Comparison of ENCODE assay signal across 3 worm cellular contexts in the genomic region with DNA sequence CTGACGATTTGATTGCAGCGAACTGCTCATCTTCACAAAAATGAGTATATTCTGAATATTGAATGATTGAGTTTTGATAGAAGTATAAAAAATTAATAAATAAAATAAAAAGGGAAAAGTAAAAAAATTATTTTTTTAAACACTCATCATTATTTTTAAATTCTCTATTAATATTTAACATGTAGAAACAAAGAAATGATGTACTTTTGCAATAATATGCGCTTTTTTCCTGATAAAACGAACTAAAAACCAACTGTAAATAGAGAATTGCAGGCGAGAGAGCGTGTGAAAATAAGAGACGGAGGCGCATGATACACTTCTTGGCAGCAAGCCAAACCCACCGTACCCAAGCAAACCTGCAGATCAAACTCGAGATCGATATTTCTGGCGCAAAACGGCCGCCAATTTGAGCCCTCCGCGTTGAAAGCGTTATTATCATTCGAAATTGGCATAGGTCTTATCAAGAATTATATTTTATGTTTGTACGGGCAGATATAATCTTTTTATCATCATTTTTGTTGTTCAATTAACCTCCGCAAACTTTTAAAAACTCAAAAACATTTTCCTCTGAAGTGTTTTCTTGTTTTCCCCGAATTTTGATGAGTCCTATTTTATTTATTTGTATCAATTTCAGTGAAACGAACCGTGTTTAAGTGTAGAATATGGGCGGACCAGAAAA.
TF ChIP-seq lines count a peak whose summit lies in the region.

A gene (minus strand): TSS at position 51 of the 679 bp plus-strand sequence.
A gene (plus strand): TSS at position 629 of the 679 bp plus-strand sequence.

TF ChIP-seq in whole organism, L1 larva, 84 proteins besides CTCF, POLR2A, EP300 and RAD21 (continued from another document and continues in another):
- TF ChIP-seq isw-1 (GFP tag; IDR thresholded peaks at IDR 0.05; lab: Robert Waterston, UW) (peak; percentile 80), snu-23 (GFP tag; optimal IDR thresholded peaks at IDR 0.05; lab: Kevin White, UChicago) (peak; percentile 93), jun-1 (tag; optimal IDR thresholded peaks at IDR 0.05; lab: Kevin White, UChicago) (peak; percentile 86), C04F5.9 (tag; optimal IDR thresholded peaks at IDR 0.05; lab: Kevin White, UChicago) (peak; percentile 37), ceh-63 (GFP tag; optimal IDR thresholded peaks at IDR 0.05; lab: Kevin White, UChicago) (no peak), swsn-7 (tag; optimal IDR thresholded peaks at IDR 0.05; lab: Kevin White, UChicago) (peak; percentile 90), rnt-1 (tag; optimal IDR thresholded peaks at IDR 0.05; lab: Kevin White, UChicago) (peak; percentile 92), egl-27 (tag; optimal IDR thresholded peaks at IDR 0.05; lab: Kevin White, UChicago) (no peak), mef-2 (tag; optimal IDR thresholded peaks at IDR 0.05; lab: Kevin White, UChicago) (peak; percentile 79), nhr-90 (tag; optimal IDR thresholded peaks at IDR 0.05; lab: Kevin White, UChicago; ENCODE audit: poor library complexity) (peak; percentile 85), efl-3 (GFP tag; optimal IDR thresholded peaks at IDR 0.05; lab: Kevin White, UChicago) (no peak), elt-2 (tag; optimal IDR thresholded peaks at IDR 0.05; lab: Kevin White, UChicago) (peak; percentile 97), lin-39 (tag; optimal IDR thresholded peaks at IDR 0.05; lab: Kevin White, UChicago) (peak; percentile 45), nhr-47 (tag; optimal IDR thresholded peaks at IDR 0.05; lab: Kevin White, UChicago) (peak; percentile 90), fos-1 (tag; optimal IDR thresholded peaks at IDR 0.05; lab: Kevin White, UChicago) (peak; percentile 77), lin-14 (GFP tag; optimal IDR thresholded peaks at IDR 0.05; lab: Kevin White, UChicago) (peak; percentile 94), nhr-20 (tag; optimal IDR thresholded peaks at IDR 0.05; lab: Kevin White, UChicago) (peak; percentile 93), nhr-12 (tag; optimal IDR thresholded peaks at IDR 0.05; lab: Kevin White, UChicago) (no peak), ceh-88 (GFP tag; IDR thresholded peaks at IDR 0.05; lab: Robert Waterston, UW) (peak; percentile 69; the same call in 1 of the 2 replicates), lin-15B (tag; optimal IDR thresholded peaks at IDR 0.05; lab: Kevin White, UChicago) (peak; percentile 61), blmp-1 (tag; optimal IDR thresholded peaks at IDR 0.05; lab: Kevin White, UChicago) (peak; percentile 69), nhr-28 (tag; optimal IDR thresholded peaks at IDR 0.05; lab: Kevin White, UChicago) (no peak), sptf-1 (tag; optimal IDR thresholded peaks at IDR 0.05; lab: Kevin White, UChicago) (no peak), ets-5 (GFP tag; IDR thresholded peaks at IDR 0.05; lab: Robert Waterston, UW) (no peak), nhr-76 (tag; optimal IDR thresholded peaks at IDR 0.05; lab: Kevin White, UChicago) (no peak), efl-1 (optimal IDR thresholded peaks at IDR 0.05; lab: Kevin White, UChicago) (peak; percentile 83 to 84), efl-1 (GFP tag; optimal IDR thresholded peaks at IDR 0.05 in 1 of 2; lab: Kevin White, UChicago) (peak; percentile 69 to 97), tbx-2 (tag; optimal IDR thresholded peaks at IDR 0.05; lab: Kevin White, UChicago) (peak; percentile 87), ztf-4 (tag; optimal IDR thresholded peaks at IDR 0.05; lab: Kevin White, UChicago) (peak; percentile 76), pax-3 (tag; optimal IDR thresholded peaks at IDR 0.05; lab: Kevin White, UChicago) (peak; percentile 82), lsy-2 (tag; optimal IDR thresholded peaks at IDR 0.05; lab: Kevin White, UChicago) (peak; percentile 99), egl-13 (tag; optimal IDR thresholded peaks at IDR 0.05; lab: Kevin White, UChicago) (peak; percentile 82), hlh-17 (GFP tag; optimal IDR thresholded peaks at IDR 0.05; lab: Kevin White, UChicago; ENCODE audit: borderline replicate concordance) (no peak), ceh-90 (tag; optimal IDR thresholded peaks at IDR 0.05; lab: Kevin White, UChicago) (no peak), unc-130 (tag; optimal IDR thresholded peaks at IDR 0.05; lab: Kevin White, UChicago) (peak; percentile 81), zag-1 (tag; optimal IDR thresholded peaks at IDR 0.05; lab: Kevin White, UChicago) (no peak), unc-30 (tag; optimal IDR thresholded peaks at IDR 0.05; lab: Kevin White, UChicago) (no peak), unc-98 (GFP tag; IDR thresholded peaks at IDR 0.05; lab: Robert Waterston, UW) (no peak), irx-1 (tag; optimal IDR thresholded peaks at IDR 0.05; lab: Kevin White, UChicago) (peak; percentile 57), F16B12.6 (tag; optimal IDR thresholded peaks at IDR 0.05; lab: Kevin White, UChicago) (peak; percentile 34), mep-1 (tag; optimal IDR thresholded peaks at IDR 0.05; lab: Kevin White, UChicago) (peak; percentile 93)

TF ChIP-seq in whole organism, L3 larva, 47 proteins besides CTCF, POLR2A, EP300 and RAD21 (continued from another document):
- TF ChIP-seq snpc-4 (tag; optimal IDR thresholded peaks at IDR 0.05; lab: Kevin White, UChicago), result peak; percentile 92
- TF ChIP-seq ceh-16 (tag; optimal IDR thresholded peaks at IDR 0.05; lab: Kevin White, UChicago), result peak; percentile 70
- TF ChIP-seq ceh-9 (tag; optimal IDR thresholded peaks at IDR 0.05; lab: Kevin White, UChicago), result no peak
- no peak for TF ChIP-seq zag-1 (tag; optimal IDR thresholded peaks at IDR 0.05; lab: Kevin White, UChicago)
- peak; percentile 7 for TF ChIP-seq mdl-1 (tag; optimal IDR thresholded peaks at IDR 0.05; lab: Kevin White, UChicago)
- TF ChIP-seq nfya-1 (tag; optimal IDR thresholded peaks at IDR 0.05; lab: Kevin White, UChicago; ENCODE audit: insufficient read depth), result peak; percentile 95
- no peak for TF ChIP-seq ztf-11 (tag; optimal IDR thresholded peaks at IDR 0.05; lab: Kevin White, UChicago)
- peak; percentile 83 for TF ChIP-seq nhr-23 (tag; optimal IDR thresholded peaks at IDR 0.05; lab: Kevin White, UChicago)
- TF ChIP-seq tbx-2 (tag; optimal IDR thresholded peaks at IDR 0.05; lab: Kevin White, UChicago), result peak; percentile 66
- TF ChIP-seq elt-3 (tag; optimal IDR thresholded peaks at IDR 0.05; lab: Kevin White, UChicago), result no peak
- no peak for TF ChIP-seq nhr-76 (tag; optimal IDR thresholded peaks at IDR 0.05; lab: Kevin White, UChicago)
- peak; percentile 90 for TF ChIP-seq nhr-25 (tag; optimal IDR thresholded peaks at IDR 0.05; lab: Kevin White, UChicago)
- no peak for TF ChIP-seq nhr-28 (tag; optimal IDR thresholded peaks at IDR 0.05; lab: Kevin White, UChicago)
- no peak for TF ChIP-seq mml-1 (tag; optimal IDR thresholded peaks at IDR 0.05; lab: Kevin White, UChicago)
- peak; percentile 90 for TF ChIP-seq ZK546.5 (tag; optimal IDR thresholded peaks at IDR 0.05; lab: Kevin White, UChicago)
- TF ChIP-seq sea-2 (GFP tag; optimal IDR thresholded peaks at IDR 0.05; lab: Kevin White, UChicago), result no peak
- TF ChIP-seq elt-1 (tag; optimal IDR thresholded peaks at IDR 0.05; lab: Kevin White, UChicago), result peak; percentile 36
- peak; percentile 61 for TF ChIP-seq egl-5 (tag; optimal IDR thresholded peaks at IDR 0.05; lab: Kevin White, UChicago)
- TF ChIP-seq hmg-11 (tag; optimal IDR thresholded peaks at IDR 0.05; lab: Kevin White, UChicago), result peak; percentile 82
- TF ChIP-seq aly-2 (tag; optimal IDR thresholded peaks at IDR 0.05; lab: Kevin White, UChicago), result no peak
- TF ChIP-seq nhr-237 (tag; optimal IDR thresholded peaks at IDR 0.05; lab: Kevin White, UChicago), result no peak
- TF ChIP-seq skn-1 (tag; optimal IDR thresholded peaks at IDR 0.05; lab: Kevin White, UChicago), result peak; percentile 39
- TF ChIP-seq fos-1 (tag; optimal IDR thresholded peaks at IDR 0.05; lab: Kevin White, UChicago), result no peak
- no peak for TF ChIP-seq nhr-12 (tag; optimal IDR thresholded peaks at IDR 0.05; lab: Kevin White, UChicago)
- TF ChIP-seq lsy-12 (tag; optimal IDR thresholded peaks at IDR 0.05; lab: Kevin White, UChicago), result peak; percentile 95
- TF ChIP-seq ztf-4 (tag; optimal IDR thresholded peaks at IDR 0.05; lab: Kevin White, UChicago), result peak; percentile 58
- TF ChIP-seq lin-39 (tag; optimal IDR thresholded peaks at IDR 0.05; lab: Kevin White, UChicago), result peak; percentile 94
- TF ChIP-seq lin-15B (tag; optimal IDR thresholded peaks at IDR 0.05; lab: Kevin White, UChicago), result peak; percentile 86
- TF ChIP-seq nhr-43 (tag; optimal IDR thresholded peaks at IDR 0.05; lab: Kevin White, UChicago; ENCODE audit: poor library complexity, severe bottlenecking), result peak; percentile 89
- TF ChIP-seq nhr-77 (tag; optimal IDR thresholded peaks at IDR 0.05; lab: Kevin White, UChicago), result no peak

TF ChIP-seq in whole organism, young adult, 124 proteins besides CTCF, POLR2A, EP300 and RAD21 (continued from another document and continues in another):
- TF ChIP-seq tbx-9 (tag; optimal IDR thresholded peaks at IDR 0.05; lab: Kevin White, UChicago; ENCODE audit: borderline replicate concordance), result no peak
- peak; percentile 81; the same call in 1 of the 2 replicates for TF ChIP-seq madf-3 (GFP tag; IDR thresholded peaks at IDR 0.05; lab: Robert Waterston, UW)
- no peak for TF ChIP-seq nhr-27 (tag; optimal IDR thresholded peaks at IDR 0.05; lab: Kevin White, UChicago)
- peak; percentile 83 for TF ChIP-seq madf-6 (GFP tag; IDR thresholded peaks at IDR 0.05; lab: Robert Waterston, UW)
- no peak for TF ChIP-seq lag-1 (GFP tag; IDR thresholded peaks at IDR 0.05; lab: Robert Waterston, UW)
- no peak for TF ChIP-seq ztf-3 (GFP tag; optimal IDR thresholded peaks at IDR 0.05; lab: Kevin White, UChicago)
- no peak for TF ChIP-seq hlh-26 (GFP tag; conservative IDR thresholded peaks at IDR 0.05; lab: Robert Waterston, UW)
- TF ChIP-seq lsy-27 (tag; optimal IDR thresholded peaks at IDR 0.05; lab: Kevin White, UChicago; ENCODE audit: borderline replicate concordance, insufficient read depth), result peak; percentile 1
- no peak for TF ChIP-seq snpc-1.3 (tag; optimal IDR thresholded peaks at IDR 0.05; lab: Kevin White, UChicago; ENCODE audit: insufficient read depth)
- no peak for TF ChIP-seq nfya-1 (tag; optimal IDR thresholded peaks at IDR 0.05; lab: Kevin White, UChicago; ENCODE audit: borderline replicate concordance, insufficient read depth)
- TF ChIP-seq lir-1 (GFP tag; conservative IDR thresholded peaks at IDR 0.05; lab: Robert Waterston, UW), result peak; percentile 66; the same call in 1 of the 2 replicates
- peak; percentile 13 for TF ChIP-seq F22D6.2 (tag; optimal IDR thresholded peaks at IDR 0.05; lab: Kevin White, UChicago)
- TF ChIP-seq dpff-1 (tag; optimal IDR thresholded peaks at IDR 0.05; lab: Kevin White, UChicago), result no peak
- peak; percentile 83 for TF ChIP-seq atf-7 (tag; optimal IDR thresholded peaks at IDR 0.05; lab: Kevin White, UChicago)
- peak; percentile 84 for TF ChIP-seq ZK185.1 (tag; optimal IDR thresholded peaks at IDR 0.05; lab: Kevin White, UChicago; ENCODE audit: poor library complexity, severe bottlenecking)
- TF ChIP-seq F23B12.7 (tag; optimal IDR thresholded peaks at IDR 0.05; lab: Kevin White, UChicago; ENCODE audit: insufficient read depth), result peak; percentile 82
- no peak for TF ChIP-seq T26A5.8 (tag; optimal IDR thresholded peaks at IDR 0.05; lab: Kevin White, UChicago)
- TF ChIP-seq rcor-1 (GFP tag; IDR thresholded peaks at IDR 0.05; lab: Robert Waterston, UW), result peak; percentile 75
- TF ChIP-seq fkh-3 (tag; optimal IDR thresholded peaks at IDR 0.05; lab: Kevin White, UChicago), result no peak
- no peak for TF ChIP-seq nhr-120 (GFP tag; IDR thresholded peaks at IDR 0.05; lab: Robert Waterston, UW)
- no peak for TF ChIP-seq sdz-38 (tag; optimal IDR thresholded peaks at IDR 0.05; lab: Kevin White, UChicago)
- TF ChIP-seq hsf-1 (GFP tag; IDR thresholded peaks at IDR 0.05; lab: Robert Waterston, UW), result peak; percentile 59; the same call in 1 of the 2 replicates
- no peak for TF ChIP-seq akir-1 (GFP tag; optimal IDR thresholded peaks at IDR 0.05; lab: Kevin White, UChicago)
- peak; percentile 91 for TF ChIP-seq tlf-1 (GFP tag; optimal IDR thresholded peaks at IDR 0.05; lab: Kevin White, UChicago)
- TF ChIP-seq ceh-100 (GFP tag; IDR thresholded peaks at IDR 0.05; lab: Robert Waterston, UW), result peak; percentile 54; the same call in 1 of the 2 replicates
- no peak for TF ChIP-seq snpc-1.1 (tag; optimal IDR thresholded peaks at IDR 0.05; lab: Kevin White, UChicago; ENCODE audit: insufficient read depth)
- TF ChIP-seq hlh-12 (tag; optimal IDR thresholded peaks at IDR 0.05; lab: Kevin White, UChicago), result no peak
- peak; percentile 87 for TF ChIP-seq B0336.3 (GFP tag; IDR thresholded peaks at IDR 0.05; lab: Robert Waterston, UW)
- TF ChIP-seq xnd-1 (tag; optimal IDR thresholded peaks at IDR 0.05; lab: Kevin White, UChicago), result peak; percentile 24
- peak; percentile 77 for TF ChIP-seq cebp-1 (GFP tag; IDR thresholded peaks at IDR 0.05; lab: Robert Waterston, UW)
- TF ChIP-seq cebp-1 (tag; optimal IDR thresholded peaks at IDR 0.05; lab: Kevin White, UChicago), result peak; percentile 86
- TF ChIP-seq unc-62 (GFP tag; optimal IDR thresholded peaks at IDR 0.05; lab: Kevin White, UChicago), result peak; percentile 63
- peak; percentile 33 for TF ChIP-seq pha-4 (tag; optimal IDR thresholded peaks at IDR 0.05; lab: Kevin White, UChicago)
- TF ChIP-seq ekl-4 (GFP tag; IDR thresholded peaks at IDR 0.05; lab: Robert Waterston, UW), result peak; percentile 66; the same call in 1 of the 2 replicates
- 0 out of 2 replicates have a peak, but pooled peaks have one; percentile 51 for TF ChIP-seq B0019.2 (GFP tag; conservative IDR thresholded peaks at IDR 0.05; lab: Robert Waterston, UW)
- no peak for TF ChIP-seq ceh-79 (tag; optimal IDR thresholded peaks at IDR 0.05; lab: Kevin White, UChicago)
- TF ChIP-seq Y79H2A.3 (GFP tag; conservative IDR thresholded peaks at IDR 0.05; lab: Robert Waterston, UW), result 0 out of 2 replicates have a peak, but pooled peaks have one; percentile 33
- peak; percentile 70 for TF ChIP-seq tbp1 (GFP tag; optimal IDR thresholded peaks at IDR 0.05; lab: Kevin White, UChicago)
- peak; percentile 97 for TF ChIP-seq dox-1 (GFP tag; IDR thresholded peaks at IDR 0.05; lab: Robert Waterston, UW)
- TF ChIP-seq bed-1 (GFP tag; IDR thresholded peaks at IDR 0.05; lab: Robert Waterston, UW), result no peak
- peak; percentile 27 for TF ChIP-seq snpc-4 (GFP tag; optimal IDR thresholded peaks at IDR 0.05; lab: Kevin White, UChicago)
- TF ChIP-seq snpc-4 (tag; optimal IDR thresholded peaks at IDR 0.05; lab: Kevin White, UChicago), result peak; percentile 66 to 75 (median 72)
- TF ChIP-seq ets-4 (GFP tag; optimal IDR thresholded peaks at IDR 0.05; lab: Kevin White, UChicago), result peak; percentile 79
- peak; percentile 87 for TF ChIP-seq Y67H2A.10 (GFP tag; conservative IDR thresholded peaks at IDR 0.05; lab: Robert Waterston, UW)
- peak; percentile 65 for TF ChIP-seq K11D2.4 (GFP tag; IDR thresholded peaks at IDR 0.05; lab: Robert Waterston, UW)
- no peak for TF ChIP-seq mel-28 (tag; optimal IDR thresholded peaks at IDR 0.05; lab: Kevin White, UChicago; ENCODE audit: borderline replicate concordance)
- peak; percentile 82 for TF ChIP-seq snpc-3.4 (tag; optimal IDR thresholded peaks at IDR 0.05; lab: Kevin White, UChicago)
- TF ChIP-seq K12H6.12 (tag; optimal IDR thresholded peaks at IDR 0.05; lab: Kevin White, UChicago), result peak; percentile 76
- TF ChIP-seq egl-44 (GFP tag; IDR thresholded peaks at IDR 0.05; lab: Robert Waterston, UW), result peak; percentile 65; the same call in 1 of the 2 replicates
- peak; percentile 84 for TF ChIP-seq madf-10 (tag; optimal IDR thresholded peaks at IDR 0.05; lab: Kevin White, UChicago)
- TF ChIP-seq bed-2 (GFP tag; IDR thresholded peaks at IDR 0.05; lab: Robert Waterston, UW), result no peak
- TF ChIP-seq ztf-28 (GFP tag; IDR thresholded peaks at IDR 0.05; lab: Robert Waterston, UW), result 0 out of 2 replicates have a peak, but pooled peaks have one; percentile 45
- TF ChIP-seq mxl-1 (tag; optimal IDR thresholded peaks at IDR 0.05; lab: Kevin White, UChicago), result no peak
- no peak for TF ChIP-seq ztf-25 (GFP tag; IDR thresholded peaks at IDR 0.05; lab: Robert Waterston, UW)
- peak; percentile 78 for TF ChIP-seq D2030.7 (GFP tag; IDR thresholded peaks at IDR 0.05; lab: Robert Waterston, UW)
- TF ChIP-seq F10E7.11 (tag; optimal IDR thresholded peaks at IDR 0.05; lab: Kevin White, UChicago), result no peak
- TF ChIP-seq F57A8.1 (GFP tag; optimal IDR thresholded peaks at IDR 0.05; lab: Kevin White, UChicago), result no peak
- no peak for TF ChIP-seq nhr-179 (tag; optimal IDR thresholded peaks at IDR 0.05; lab: Kevin White, UChicago)
- TF ChIP-seq aptf-3 (GFP tag; IDR thresholded peaks at IDR 0.05; lab: Robert Waterston, UW), result no peak
